Fruit fly (Drosophila melanogaster): ENCODE measurements around the gene U2af38.

Gene U2af38

DNA sequence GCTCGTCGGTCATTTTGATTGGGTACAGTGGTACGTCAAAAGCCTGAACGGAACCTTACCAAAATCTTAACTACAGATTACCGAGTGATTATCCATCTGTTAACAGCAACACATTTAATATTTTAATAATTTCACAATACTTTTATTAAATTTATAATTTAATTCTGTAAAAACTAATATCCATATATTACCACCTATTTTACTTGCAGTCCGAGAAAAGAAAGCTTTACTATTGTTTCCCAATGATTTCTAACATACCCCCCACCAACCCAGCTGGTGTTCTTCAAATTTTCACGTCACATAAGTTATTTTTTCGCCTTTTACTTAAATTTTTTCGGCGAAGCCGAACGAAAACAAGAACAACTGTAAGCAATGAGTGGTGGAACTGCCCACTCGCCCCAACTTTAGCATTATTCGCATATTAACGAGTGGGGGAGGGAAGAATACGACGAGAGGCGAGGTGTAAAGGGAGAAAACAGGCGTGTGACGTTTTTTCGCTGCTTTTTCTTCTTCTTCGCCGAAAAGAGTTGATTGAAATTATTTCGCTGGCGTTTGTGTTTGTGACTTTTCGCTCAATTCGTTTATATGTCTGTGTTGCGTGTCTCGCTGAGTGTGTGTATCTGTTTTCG is 46.5 kb downstream of the U2af38 start (continued):
- peak; percentile 5 for TF ChIP-seq pho (GFP tag; optimal IDR thresholded peaks at IDR 0.05)
- TF ChIP-seq seq (GFP tag; IDR thresholded peaks at IDR 0.05), result no peak
- TF ChIP-seq CG12219 (GFP tag; optimal IDR thresholded peaks at IDR 0.05), result peak; percentile 9
- peak; percentile 32 for TF ChIP-seq B-H2 (GFP tag; optimal IDR thresholded peaks at IDR 0.05)
- peak; percentile 13 for TF ChIP-seq CG3838 (GFP tag; optimal IDR thresholded peaks at IDR 0.05)
- TF ChIP-seq Hmr (GFP tag; optimal IDR thresholded peaks at IDR 0.05), result peak; percentile 83
- peak; percentile 66 for TF ChIP-seq PHDP (tag; optimal IDR thresholded peaks at IDR 0.05)
- TF ChIP-seq Dp (GFP tag; optimal IDR thresholded peaks at IDR 0.05), result no peak
- TF ChIP-seq CG16815 (GFP tag; optimal IDR thresholded peaks at IDR 0.05), result peak; percentile 46
- no peak for TF ChIP-seq CG5245 (GFP tag; optimal IDR thresholded peaks at IDR 0.05)
- TF ChIP-seq CG9727 (GFP tag; optimal IDR thresholded peaks at IDR 0.05), result peak; percentile 80
- no peak for TF ChIP-seq Mes4 (GFP tag; optimal IDR thresholded peaks at IDR 0.05)
- peak; percentile 58 for TF ChIP-seq dysf (GFP tag; IDR thresholded peaks at IDR 0.05)
- TF ChIP-seq mirr (GFP tag; optimal IDR thresholded peaks at IDR 0.05), result peak; percentile 52
- TF ChIP-seq CG12942 (GFP tag; optimal IDR thresholded peaks at IDR 0.05), result peak; percentile 20
- peak; percentile 50 for TF ChIP-seq Sox100B (GFP tag; optimal IDR thresholded peaks at IDR 0.05)
- TF ChIP-seq HmgZ (tag; optimal IDR thresholded peaks at IDR 0.05), result peak; percentile 20
- peak; percentile 66 for TF ChIP-seq Med (GFP tag)
- peak; percentile 92 for TF ChIP-seq crol (GFP tag; IDR thresholded peaks at IDR 0.05)
- TF ChIP-seq kni (GFP tag; optimal IDR thresholded peaks at IDR 0.05), result no peak
- TF ChIP-seq tap (tag; optimal IDR thresholded peaks at IDR 0.05), result peak; percentile 49
- no peak for TF ChIP-seq CG15601 (tag; optimal IDR thresholded peaks at IDR 0.05)
- TF ChIP-seq Hsf (GFP tag; optimal IDR thresholded peaks at IDR 0.05), result no peak
- TF ChIP-seq CG2875 (GFP tag; optimal IDR thresholded peaks at IDR 0.05), result no peak
- no peak for TF ChIP-seq pum (GFP tag; optimal IDR thresholded peaks at IDR 0.05)
- peak; percentile 50 for TF ChIP-seq unpg (GFP tag; optimal IDR thresholded peaks at IDR 0.05)
- TF ChIP-seq dmrt99B (tag; optimal IDR thresholded peaks at IDR 0.05), result peak; percentile 59
- TF ChIP-seq CoRest (tag; optimal IDR thresholded peaks at IDR 0.05), result peak; percentile 60
- no peak for TF ChIP-seq HLH54F (GFP tag; optimal IDR thresholded peaks at IDR 0.05)
- TF ChIP-seq lilli (GFP tag; optimal IDR thresholded peaks at IDR 0.05), result peak; percentile 46
- TF ChIP-seq org-1 (GFP tag; optimal IDR thresholded peaks at IDR 0.05), result peak; percentile 66
- TF ChIP-seq CG12659 (GFP tag; optimal IDR thresholded peaks at IDR 0.05), result peak; percentile 55
- no peak for TF ChIP-seq Fer2 (tag; optimal IDR thresholded peaks at IDR 0.05)
- TF ChIP-seq peb (GFP tag; IDR thresholded peaks at IDR 0.05), result no peak
- TF ChIP-seq sna (GFP tag; IDR thresholded peaks at IDR 0.05; ENCODE audit: partially characterized antibody), result no peak
- TF ChIP-seq ara (GFP tag; IDR thresholded peaks at IDR 0.05), result no peak
- TF ChIP-seq lov (optimal IDR thresholded peaks at IDR 0.05), result no peak
- no peak for TF ChIP-seq lov (GFP tag; IDR thresholded peaks at IDR 0.05)
- peak; percentile 54 for TF ChIP-seq CG2712 (tag; optimal IDR thresholded peaks at IDR 0.05)
- TF ChIP-seq gfzf (GFP tag; optimal IDR thresholded peaks at IDR 0.05), result no peak
- TF ChIP-seq E2f1 (GFP tag; IDR thresholded peaks at IDR 0.05), result peak; percentile 38; the same call in 1 of the 2 replicates
- TF ChIP-seq Tbp (GFP tag; optimal IDR thresholded peaks at IDR 0.05), result no peak
- peak; percentile 26; the same call in 1 of the 2 replicates for TF ChIP-seq CG10366 (GFP tag; IDR thresholded peaks at IDR 0.05)
- TF ChIP-seq CG7556 (GFP tag; optimal IDR thresholded peaks at IDR 0.05), result peak; percentile 77
- peak; percentile 49 for TF ChIP-seq Nf-YC (tag; optimal IDR thresholded peaks at IDR 0.05)
- peak; percentile 6 for TF ChIP-seq CG9609 (GFP tag; optimal IDR thresholded peaks at IDR 0.05)
- TF ChIP-seq CG6765 (GFP tag; optimal IDR thresholded peaks at IDR 0.05), result peak; percentile 60
- no peak for TF ChIP-seq Mad (GFP tag; optimal IDR thresholded peaks at IDR 0.05)
- TF ChIP-seq CG10543 (GFP tag; optimal IDR thresholded peaks at IDR 0.05), result peak; percentile 78
- TF ChIP-seq Rfx (GFP tag; IDR thresholded peaks at IDR 0.05), result peak; percentile 75
